Fruit fly (Drosophila melanogaster) Kc167 (cell line): ENCODE results near the gene Osi22.

Experiments
- Myc ChIP-seq: fragments of >200 bp; optimal IDR thresholded peaks from 2 replicates; lab custom pipeline; 2017; ENCODE audit warnings: missing external identifiers
- Sin3A ChIP-seq: fragments of >200 bp; optimal IDR thresholded peaks from 2 replicates; lab custom pipeline; 2018; ENCODE audit warnings: missing external identifiers
- h ChIP-seq: fragments of >200 bp; optimal IDR thresholded peaks from 3 replicates; lab custom pipeline; 2018; ENCODE audit warnings: missing external identifiers
- insv ChIP-seq: fragments of >200 bp; optimal IDR thresholded peaks from 3 replicates; lab custom pipeline; 2018; ENCODE audit warnings: missing external identifiers
- psq ChIP-seq: fragments of >200 bp; optimal IDR thresholded peaks from 2 replicates; lab custom pipeline; 2017; ENCODE audit warnings: missing external identifiers
- ttk ChIP-seq: sonication (Bioruptor generic); optimal IDR thresholded peaks from 2 replicates; lab custom pipeline; 2017; ENCODE audit warnings: missing external identifiers

Osi22 gene

dm6 chr3R:13290329-13290728, at the start of gene Osi22:
Osi22 (plus strand) TSS chr3R:13290629.
- TF ChIP-seq insv (lab: Kevin White, UChicago): no peak
- TF ChIP-seq Myc (lab: Kevin White, UChicago): no peak
- no peak for TF ChIP-seq ttk (lab: Kevin White, UChicago)
- TF ChIP-seq h (lab: Kevin White, UChicago): no peak
- no peak for TF ChIP-seq Sin3A (lab: Kevin White, UChicago)
- no peak for TF ChIP-seq psq (lab: Kevin White, UChicago)

dm6 chr3R:13241726-13242125, 48.7 kb upstream of the Osi22 start:
- TF ChIP-seq insv (lab: Kevin White, UChicago): no peak
- no peak for TF ChIP-seq Myc (lab: Kevin White, UChicago)
- TF ChIP-seq h (lab: Kevin White, UChicago): no peak
- no peak for TF ChIP-seq Sin3A (lab: Kevin White, UChicago)
- no peak for TF ChIP-seq psq (lab: Kevin White, UChicago)
- TF ChIP-seq ttk (lab: Kevin White, UChicago): no peak

- no peak for TF ChIP-seq ttk (lab: Kevin White, UChicago)
- TF ChIP-seq Myc (lab: Kevin White, UChicago): no peak
- TF ChIP-seq Sin3A (lab: Kevin White, UChicago): no peak
- TF ChIP-seq insv (lab: Kevin White, UChicago): no peak
- no peak for TF ChIP-seq h (lab: Kevin White, UChicago)
- no peak for TF ChIP-seq psq (lab: Kevin White, UChicago)
Observed at dm6 chr3R:13257110-13257509, 33.3 kb upstream of the Osi22 start.

- no peak for TF ChIP-seq Myc (lab: Kevin White, UChicago)
- TF ChIP-seq psq (lab: Kevin White, UChicago): no peak
- no peak for TF ChIP-seq Sin3A (lab: Kevin White, UChicago)
- TF ChIP-seq insv (lab: Kevin White, UChicago): no peak
- TF ChIP-seq h (lab: Kevin White, UChicago): no peak
- no peak for TF ChIP-seq ttk (lab: Kevin White, UChicago)
Observed at dm6 chr3R:13258696-13259567, 31.5 kb upstream of the Osi22 start, which contains the start of gene Ace. Ace (minus strand) TSS chr3R:13259517.

- TF ChIP-seq h (lab: Kevin White, UChicago) (no peak), psq (lab: Kevin White, UChicago) (no peak), Sin3A (lab: Kevin White, UChicago) (no peak), insv (lab: Kevin White, UChicago) (no peak), Myc (lab: Kevin White, UChicago) (no peak), ttk (lab: Kevin White, UChicago) (no peak)
Observed at dm6 chr3R:13260114-13260673, 30.2 kb upstream of the Osi22 start, which contains the start of gene CG11686. CG11686 (plus strand) TSS chr3R:13260356.

dm6 chr3R:13261706-13262105, 28.7 kb upstream of the Osi22 start:
- TF ChIP-seq Myc (lab: Kevin White, UChicago) (no peak), ttk (lab: Kevin White, UChicago) (no peak), h (lab: Kevin White, UChicago) (no peak), insv (lab: Kevin White, UChicago) (no peak), psq (lab: Kevin White, UChicago) (no peak), Sin3A (lab: Kevin White, UChicago) (no peak)

- TF ChIP-seq Myc (lab: Kevin White, UChicago) (no peak), psq (lab: Kevin White, UChicago) (no peak), Sin3A (lab: Kevin White, UChicago) (no peak), ttk (lab: Kevin White, UChicago) (no peak), h (lab: Kevin White, UChicago) (no peak)
Observed at dm6 chr3R:13264061-13264661, 26.3 kb upstream of the Osi22 start, which contains the start of gene Ravus. Ravus (minus strand) TSS chr3R:13264061.

dm6 chr3R:13270648-13271047, 19.8 kb upstream of the Osi22 start:
- TF ChIP-seq psq (lab: Kevin White, UChicago) (no peak), Myc (lab: Kevin White, UChicago) (no peak), insv (lab: Kevin White, UChicago) (no peak), ttk (lab: Kevin White, UChicago) (no peak), Sin3A (lab: Kevin White, UChicago) (no peak), h (lab: Kevin White, UChicago) (no peak)

- no peak for TF ChIP-seq psq (lab: Kevin White, UChicago)
- TF ChIP-seq insv (lab: Kevin White, UChicago): no peak
- no peak for TF ChIP-seq Myc (lab: Kevin White, UChicago)
- TF ChIP-seq h (lab: Kevin White, UChicago): no peak
- TF ChIP-seq ttk (lab: Kevin White, UChicago): no peak
- no peak for TF ChIP-seq Sin3A (lab: Kevin White, UChicago)
Observed at dm6 chr3R:13271758-13272157, 18.7 kb upstream of the Osi22 start, which contains the start of gene TBC1D5. TBC1D5 (minus strand) TSS chr3R:13272011.

dm6 chr3R:13273462-13273861, 17.0 kb upstream of the Osi22 start:
- no peak for TF ChIP-seq Sin3A (lab: Kevin White, UChicago)

dm6 chr3R:13274257-13274796, 16.1 kb upstream of the Osi22 start:
- TF ChIP-seq Sin3A (lab: Kevin White, UChicago) (no peak), Myc (lab: Kevin White, UChicago) (no peak), h (lab: Kevin White, UChicago) (no peak), ttk (lab: Kevin White, UChicago) (no peak), insv (lab: Kevin White, UChicago) (no peak), psq (lab: Kevin White, UChicago) (no peak)
